Fruit fly (Drosophila melanogaster) whole organism, embryonic: ENCODE measurements around the gene CG14866.

Source experiments
- Abd-B ChIP-seq: fragments of 200-800 bp; sonication (Bioruptor generic); optimal IDR thresholded peaks from 2 replicates; lab custom pipeline; 2018; ENCODE audit warnings: missing biosample characterization, mild to moderate bottlenecking, missing genetic modification characterization, moderate library complexity
- Antp ChIP-seq: fragments of 200-800 bp; sonication (Bioruptor generic); optimal IDR thresholded peaks from 3 replicates; lab custom pipeline; 2016; ENCODE audit warnings: missing biosample characterization, missing genetic modification characterization
- CG10366 ChIP-seq: fragments of 200-800 bp; sonication (Bioruptor generic); IDR thresholded peaks from 2 replicates; pipeline ENCODE4 v1.3.6; 2022; ENCODE audit warnings: missing biosample characterization, missing genetic modification characterization
- CG11085 ChIP-seq: fragments of 200-800 bp; sonication (Bioruptor generic); IDR thresholded peaks from 2 replicates; pipeline ENCODE4 v1.3.6; 2022; ENCODE audit warnings: missing biosample characterization, missing genetic modification characterization
- CG11456 ChIP-seq: fragments of 200-800 bp; sonication (Bioruptor generic); IDR thresholded peaks from 3 replicates; pipeline ENCODE4 v1.3.6; 2022; ENCODE audit warnings: missing biosample characterization, missing genetic modification characterization
- CG12391 ChIP-seq: fragments of 200-800 bp; sonication (Bioruptor generic); optimal IDR thresholded peaks from 3 replicates; lab custom pipeline; 2018; ENCODE audit warnings: missing biosample characterization, mild to moderate bottlenecking, missing genetic modification characterization, moderate library complexity
- CG12942 ChIP-seq: fragments of 200-800 bp; sonication (Bioruptor generic); optimal IDR thresholded peaks from 3 replicates; lab custom pipeline; 2016; ENCODE audit warnings: missing biosample characterization, missing genetic modification characterization
- CG3838 ChIP-seq: fragments of 200-800 bp; sonication (Bioruptor generic); optimal IDR thresholded peaks from 3 replicates; lab custom pipeline; 2016; ENCODE audit warnings: missing biosample characterization, missing genetic modification characterization
- CG4404 ChIP-seq: fragments of 200-800 bp; sonication (Bioruptor generic); IDR thresholded peaks from 2 replicates; pipeline ENCODE4 v1.3.6; 2022; ENCODE audit warnings: missing biosample characterization, missing genetic modification characterization
- CG5245 ChIP-seq: fragments of 200-800 bp; sonication (Bioruptor generic); optimal IDR thresholded peaks from 3 replicates; lab custom pipeline; 2016; ENCODE audit warnings: missing biosample characterization, missing genetic modification characterization
- CG7556 ChIP-seq: fragments of 200-800 bp; sonication (Bioruptor generic); optimal IDR thresholded peaks from 2 replicates; lab custom pipeline; 2017; ENCODE audit warnings: missing biosample characterization, mild to moderate bottlenecking, missing genetic modification characterization
- CG7963 ChIP-seq: fragments of 200-800 bp; sonication (Bioruptor generic); IDR thresholded peaks from 3 replicates; pipeline ENCODE4 v1.3.6; 2022; ENCODE audit warnings: missing biosample characterization, missing genetic modification characterization; ENCODE audit not compliant: partially characterized antibody
- CG8388 ChIP-seq: fragments of 200-800 bp; sonication (Bioruptor generic); optimal IDR thresholded peaks from 2 replicates; lab custom pipeline; 2019; ENCODE audit warnings: missing biosample characterization, mild to moderate bottlenecking, missing genetic modification characterization, moderate library complexity
- CG9797 ChIP-seq: fragments of 200-800 bp; sonication (Bioruptor generic); optimal IDR thresholded peaks from 3 replicates; lab custom pipeline; 2018; ENCODE audit warnings: missing biosample characterization, mild to moderate bottlenecking, missing genetic modification characterization
- D19A ChIP-seq: fragments of 200-800 bp; optimal IDR thresholded peaks from 3 replicates; lab custom pipeline; 2019; ENCODE audit warnings: missing biosample characterization, mild to moderate bottlenecking, missing genetic modification characterization, moderate library complexity
- Drgx ChIP-seq: fragments of 200-800 bp; sonication (Bioruptor generic); IDR thresholded peaks from 2 replicates; pipeline ENCODE4 v1.3.6; 2022; ENCODE audit warnings: missing biosample characterization, missing genetic modification characterization
- Fer2 ChIP-seq: fragments of 200-800 bp; sonication (Bioruptor generic); optimal IDR thresholded peaks from 2 replicates; lab custom pipeline; 2018; ENCODE audit warnings: missing biosample characterization, mild to moderate bottlenecking, missing genetic modification characterization, moderate library complexity
- Hey ChIP-seq: fragments of 200-800 bp; sonication (Bioruptor generic); optimal IDR thresholded peaks from 3 replicates; lab custom pipeline; 2018; ENCODE audit warnings: missing biosample characterization, mild to moderate bottlenecking, missing genetic modification characterization
- Lhr ChIP-seq: fragments of 200-800 bp; sonication (Bioruptor generic); optimal IDR thresholded peaks from 3 replicates; lab custom pipeline; 2017; ENCODE audit warnings: mild to moderate bottlenecking, missing biosample characterization, missing genetic modification reagents, missing genetic modification characterization
- Lim3 ChIP-seq: fragments of 200-800 bp; sonication (Bioruptor generic); IDR thresholded peaks from 2 replicates; pipeline ENCODE4 v1.3.6; 2022; ENCODE audit warnings: missing biosample characterization, missing genetic modification characterization
- Med ChIP-seq: fragments of 200-800 bp; sonication (Bioruptor generic); peaks from one replicate; lab custom pipeline; 2016; ENCODE audit warnings: missing biosample characterization, missing genetic modification characterization, mild to moderate bottlenecking, inconsistent platforms, moderate library complexity
- Sry-δ ChIP-seq: fragments of 200-800 bp; sonication (Bioruptor generic); optimal IDR thresholded peaks from 2 replicates; lab custom pipeline; 2016; ENCODE audit warnings: missing biosample characterization, missing genetic modification characterization
- Trl ChIP-seq, 3 experiments: fragments of >200 bp in 2 of 3; fragments of 200-800 bp in 1 of 3; sonication (Bioruptor generic) in 1 of 3; optimal IDR thresholded peaks; 2 replicates in 1 of 3; 3 replicates in 2 of 3; lab custom pipeline; 2016 to 2017; ENCODE audit warnings: missing biosample characterization in 1 of 3, missing genetic modification characterization in 1 of 3
- Xrp1 ChIP-seq: fragments of 200-800 bp; sonication (Bioruptor generic); IDR thresholded peaks from 2 replicates; pipeline ENCODE4 v1.3.6; 2022; ENCODE audit warnings: missing biosample characterization, missing genetic modification characterization
- abd-A ChIP-seq: fragments of 200-800 bp; sonication (Bioruptor generic); optimal IDR thresholded peaks from 3 replicates; lab custom pipeline; 2019; ENCODE audit warnings: missing biosample characterization, mild to moderate bottlenecking, missing genetic modification characterization, moderate library complexity
- bab2 ChIP-seq: fragments of 200-800 bp; sonication (Bioruptor generic); optimal IDR thresholded peaks from 2 replicates; lab custom pipeline; 2016; ENCODE audit warnings: missing biosample characterization, missing genetic modification characterization
- br ChIP-seq: fragments of >200 bp; optimal IDR thresholded peaks from 2 replicates; lab custom pipeline; 2017
- chn ChIP-seq: fragments of 200-800 bp; sonication (Bioruptor generic); optimal IDR thresholded peaks from 2 replicates; lab custom pipeline; 2016; ENCODE audit warnings: missing biosample characterization, missing genetic modification characterization
- croc ChIP-seq: fragments of 200-800 bp; sonication (Bioruptor generic); conservative IDR thresholded peaks from 3 replicates; pipeline ENCODE4 v1.3.6; 2022; ENCODE audit warnings: missing biosample characterization, missing genetic modification characterization
- danr ChIP-seq: fragments of 200-800 bp; sonication (Bioruptor generic); IDR thresholded peaks from 2 replicates; pipeline ENCODE4 v1.3.6; 2022; ENCODE audit warnings: missing biosample characterization, missing genetic modification characterization
- dysf ChIP-seq: fragments of 200-800 bp; sonication (Bioruptor generic); IDR thresholded peaks from 3 replicates; pipeline ENCODE4 v1.3.6; 2022; ENCODE audit warnings: missing biosample characterization, missing genetic modification characterization
- fd102C ChIP-seq: fragments of 200-800 bp; sonication (Bioruptor generic); optimal IDR thresholded peaks from 2 replicates; lab custom pipeline; 2018; ENCODE audit warnings: missing biosample characterization, mild to moderate bottlenecking, missing genetic modification characterization, moderate library complexity
- gsb-n ChIP-seq: fragments of 200-800 bp; sonication (Bioruptor generic); optimal IDR thresholded peaks from 3 replicates; lab custom pipeline; 2018; ENCODE audit warnings: missing biosample characterization, mild to moderate bottlenecking, missing genetic modification characterization
- knrl ChIP-seq: fragments of 200-800 bp; sonication (Bioruptor generic); IDR thresholded peaks from 3 replicates; pipeline ENCODE4 v1.3.6; 2022; ENCODE audit warnings: missing biosample characterization, missing genetic modification characterization; ENCODE audit not compliant: partially characterized antibody
- lilli ChIP-seq: fragments of 200-800 bp; sonication (Bioruptor generic); optimal IDR thresholded peaks from 3 replicates; lab custom pipeline; 2016; ENCODE audit warnings: missing biosample characterization, missing genetic modification characterization
- lola ChIP-seq, 3 experiments: fragments of >200 bp in 2 of 3; fragments of 200-800 bp in 1 of 3; sonication (Bioruptor generic) in 1 of 3; optimal IDR thresholded peaks; 2 replicates each; lab custom pipeline; 2017 to 2019; ENCODE audit warnings: missing biosample characterization in 3 of 3, missing genetic modification characterization in 3 of 3, mild to moderate bottlenecking in 1 of 3, moderate library complexity in 1 of 3
- lov ChIP-seq, 2 experiments: fragments of 200-800 bp in 1 of 2; fragments of >200 bp in 1 of 2; sonication (Bioruptor generic) in 1 of 2; IDR thresholded peaks in 1 of 2; optimal IDR thresholded peaks in 1 of 2; 2 replicates in 1 of 2; 3 replicates in 1 of 2; pipeline versions ENCODE4 v1.3.6 to Lab custom; 2017 to 2022; ENCODE audit warnings: missing biosample characterization in 1 of 2, missing genetic modification characterization in 1 of 2
- mirr ChIP-seq: fragments of 200-800 bp; sonication (Bioruptor generic); optimal IDR thresholded peaks from 3 replicates; lab custom pipeline; 2018; ENCODE audit warnings: missing biosample characterization, mild to moderate bottlenecking, missing genetic modification characterization
- nom ChIP-seq: fragments of 200-800 bp; sonication (Bioruptor generic); optimal IDR thresholded peaks from 2 replicates; lab custom pipeline; 2017; ENCODE audit warnings: missing biosample characterization, missing genetic modification characterization, mild to moderate bottlenecking, moderate library complexity, missing genetic modification reagents
- rib ChIP-seq: fragments of 200-800 bp; sonication (Bioruptor generic); IDR thresholded peaks from 2 replicates; pipeline ENCODE4 v1.3.6; 2022; ENCODE audit warnings: missing biosample characterization, missing genetic modification characterization
- slou ChIP-seq: fragments of 200-800 bp; sonication (Bioruptor generic); optimal IDR thresholded peaks from 3 replicates; lab custom pipeline; 2016; ENCODE audit warnings: missing biosample characterization, missing genetic modification characterization
- sqz ChIP-seq: fragments of 200-800 bp; sonication (Bioruptor generic); optimal IDR thresholded peaks from 3 replicates; lab custom pipeline; 2018; ENCODE audit warnings: missing biosample characterization, mild to moderate bottlenecking, missing genetic modification characterization
- sr ChIP-seq: fragments of 200-800 bp; sonication (Bioruptor generic); IDR thresholded peaks from 3 replicates; pipeline ENCODE4 v1.3.6; 2022; ENCODE audit warnings: missing biosample characterization, missing genetic modification characterization
- ssp ChIP-seq: fragments of 200-800 bp; sonication (Bioruptor generic); IDR thresholded peaks from 2 replicates; pipeline ENCODE4 v1.3.6; 2022; ENCODE audit warnings: missing biosample characterization, missing genetic modification characterization
- tx ChIP-seq: fragments of 200-800 bp; sonication (Bioruptor generic); optimal IDR thresholded peaks from 2 replicates; lab custom pipeline; 2016; ENCODE audit warnings: missing biosample characterization, missing genetic modification characterization
- unc-4 ChIP-seq: fragments of 200-800 bp; sonication (Bioruptor generic); IDR thresholded peaks from 2 replicates; pipeline ENCODE4 v1.3.6; 2022; ENCODE audit warnings: missing biosample characterization, missing genetic modification characterization; ENCODE audit not compliant: partially characterized antibody
- yki ChIP-seq: fragments of >200 bp; optimal IDR thresholded peaks from 3 replicates; lab custom pipeline; 2018
- zen2 ChIP-seq: fragments of 200-800 bp; sonication (Bioruptor generic); IDR thresholded peaks from 3 replicates; pipeline ENCODE4 v1.3.6; 2022; ENCODE audit warnings: missing biosample characterization, missing genetic modification characterization; ENCODE audit not compliant: partially characterized antibody

Gene CG14866

dm6 chr3R:15342926-15343685 is 26.8 kb downstream of the CG14866 start, which contains the start of gene Nagk (continued):
- TF ChIP-seq danr (GFP tag; lab: Robert Waterston, UW) = no peak
- TF ChIP-seq bab2 = peak; percentile 44
- TF ChIP-seq br (lab: Kevin White, UChicago) = no peak
- peak; percentile 24 for TF ChIP-seq D19A (tag; lab: Kevin White, UChicago)
- TF ChIP-seq knrl (GFP tag; lab: Robert Waterston, UW) = no peak; the same call in 2 of the 3 replicates
- peak; percentile 4 for TF ChIP-seq slou (GFP tag; lab: Kevin White, UChicago)
- TF ChIP-seq CG12942 = peak; percentile 12
- TF ChIP-seq Fer2 (tag; lab: Kevin White, UChicago) = no peak
- TF ChIP-seq Lim3 = no peak
- TF ChIP-seq CG12391 (tag; lab: Kevin White, UChicago) = peak; percentile 77
- no peak for TF ChIP-seq Trl (optimal IDR thresholded peaks at IDR 0.05; lab: Kevin White, UChicago)
- TF ChIP-seq Trl (GFP tag; optimal IDR thresholded peaks at IDR 0.05; lab: Kevin White, UChicago) = peak; percentile 37
- peak; percentile 20 for TF ChIP-seq Antp
- TF ChIP-seq CG5245 = peak; percentile 16
- TF ChIP-seq Lhr (GFP tag; lab: Kevin White, UChicago) = no peak
- TF ChIP-seq fd102C (GFP tag; lab: Kevin White, UChicago) = no peak
- TF ChIP-seq mirr (GFP tag; lab: Kevin White, UChicago) = peak; percentile 31
- 0 out of 2 replicates have a peak, but pooled peaks have one; percentile 22 for TF ChIP-seq rib (GFP tag; lab: Robert Waterston, UW)
- TF ChIP-seq tx = peak; percentile 34
- no peak for TF ChIP-seq abd-A
- peak; percentile 61; the same call in 2 of the 3 replicates for TF ChIP-seq CG11456 (GFP tag; lab: Robert Waterston, UW)
- no peak for TF ChIP-seq croc (GFP tag; lab: Robert Waterston, UW)
- TF ChIP-seq Drgx (GFP tag; lab: Robert Waterston, UW) = no peak; the same call in 1 of the 2 replicates
- no peak for TF ChIP-seq CG4404 (GFP tag; lab: Robert Waterston, UW)
- peak; percentile 43 for TF ChIP-seq chn (GFP tag; lab: Kevin White, UChicago)
- no peak for TF ChIP-seq zen2 (GFP tag; lab: Robert Waterston, UW)
- peak in 1 of 3 experiments; percentile 71 for TF ChIP-seq lola (GFP tag; optimal IDR thresholded peaks at IDR 0.05; lab: Kevin White, UChicago)
- peak; percentile 34; the same call in 2 of the 3 replicates for TF ChIP-seq dysf (GFP tag; lab: Robert Waterston, UW)
- no peak for TF ChIP-seq CG11085 (GFP tag; lab: Robert Waterston, UW)
- no peak for TF ChIP-seq yki (lab: Kevin White, UChicago)
- no peak for TF ChIP-seq CG3838 (GFP tag; lab: Kevin White, UChicago)
- no peak for TF ChIP-seq CG9797 (GFP tag; lab: Kevin White, UChicago)
- peak; percentile 41 for TF ChIP-seq CG8388
- peak; percentile 37 for TF ChIP-seq Sry-δ
- TF ChIP-seq sqz (GFP tag; lab: Kevin White, UChicago) = no peak
- TF ChIP-seq gsb-n (tag; lab: Kevin White, UChicago) = peak; percentile 39
- TF ChIP-seq Abd-B (GFP tag; lab: Kevin White, UChicago) = no peak
- TF ChIP-seq Med (GFP tag; lab: Kevin White, UChicago) = peak; percentile 89
- TF ChIP-seq Hey (tag; lab: Kevin White, UChicago) = no peak
- TF ChIP-seq Xrp1 (GFP tag; lab: Robert Waterston, UW) = 0 out of 2 replicates have a peak, but pooled peaks have one; percentile 25
- no peak for TF ChIP-seq unc-4 (GFP tag; lab: Robert Waterston, UW)
- TF ChIP-seq CG7556 = peak; percentile 81
- TF ChIP-seq CG10366 (GFP tag; lab: Robert Waterston, UW) = peak; percentile 29; the same call in 1 of the 2 replicates
- TF ChIP-seq lilli (GFP tag; lab: Kevin White, UChicago) = peak; percentile 79
- TF ChIP-seq CG7963 (GFP tag; lab: Robert Waterston, UW) = no peak
- TF ChIP-seq sr = peak; percentile 24; the same call in 1 of the 3 replicates
- TF ChIP-seq ssp = peak; percentile 46
- no peak for TF ChIP-seq lov (optimal IDR thresholded peaks at IDR 0.05; lab: Kevin White, UChicago)
- no peak for TF ChIP-seq lov (GFP tag; IDR thresholded peaks at IDR 0.05; lab: Robert Waterston, UW)
- no peak for TF ChIP-seq nom (GFP tag; lab: Kevin White, UChicago)
